Fruit fly (Drosophila melanogaster) Kc167 (cell line): ENCODE data around the gene elB.

Source experiments
- Myc ChIP-seq: fragments of >200 bp; optimal IDR thresholded peaks from 2 replicates; lab custom pipeline; 2017; ENCODE audit warnings: missing external identifiers
- insv ChIP-seq: fragments of >200 bp; optimal IDR thresholded peaks from 3 replicates; lab custom pipeline; 2018; ENCODE audit warnings: missing external identifiers
- ttk ChIP-seq: sonication (Bioruptor generic); optimal IDR thresholded peaks from 2 replicates; lab custom pipeline; 2017; ENCODE audit warnings: missing external identifiers

DNA sequence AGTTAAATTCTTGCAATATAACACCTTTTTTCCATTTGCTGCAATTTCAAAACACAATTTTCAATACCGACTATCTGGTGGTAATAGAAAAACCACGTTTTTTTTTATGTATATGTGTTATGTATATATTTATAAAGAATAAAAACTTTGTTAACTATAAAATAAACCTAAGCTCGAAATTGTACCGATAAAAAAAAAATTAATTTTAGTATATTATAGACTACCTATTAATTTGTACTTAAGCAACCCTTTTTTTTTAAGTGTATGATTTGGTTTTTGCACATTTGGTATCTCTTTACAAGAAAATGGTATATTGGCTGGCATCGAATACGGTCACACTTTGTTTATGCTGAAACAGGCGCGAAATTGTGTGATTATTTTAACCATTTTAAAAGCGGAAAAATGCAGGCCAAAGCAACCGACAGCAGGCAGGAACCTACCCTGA is 47.6 kb downstream of the elB start, which contains the start of gene spel1:
- no peak for TF ChIP-seq Myc
- TF ChIP-seq ttk (lab: Kevin White, UChicago), result no peak
- TF ChIP-seq insv (lab: Kevin White, UChicago), result no peak
